Fruit fly (Drosophila melanogaster) whole organism, prepupa: Measurements from ENCODE around the gene Obp18a.

Experiments
- Blimp-1 ChIP-seq: fragments of 200-800 bp; sonication (Bioruptor generic); optimal IDR thresholded peaks from 3 replicates; lab custom pipeline; 2017; ENCODE audit warnings: missing biosample characterization, missing genetic modification characterization, mild to moderate bottlenecking, moderate library complexity, missing genetic modification reagents
- CG10669 ChIP-seq: fragments of 200-800 bp; sonication (Bioruptor generic); optimal IDR thresholded peaks from 3 replicates; lab custom pipeline; 2018; ENCODE audit warnings: missing biosample characterization, mild to moderate bottlenecking, missing genetic modification characterization, moderate library complexity
- CG11294 ChIP-seq: fragments of 200-800 bp; sonication (Bioruptor generic); IDR thresholded peaks from 2 replicates; pipeline ENCODE4 v1.3.6; 2022; ENCODE audit warnings: missing biosample characterization, missing genetic modification characterization
- CG11902 ChIP-seq: fragments of 200-800 bp; sonication (Bioruptor generic); optimal IDR thresholded peaks from 3 replicates; lab custom pipeline; 2016; ENCODE audit warnings: missing biosample characterization, missing genetic modification characterization
- CG15336 ChIP-seq: fragments of 200-800 bp; sonication (Bioruptor generic); IDR thresholded peaks from 2 replicates; pipeline ENCODE4 v1.3.6; 2022; ENCODE audit warnings: missing biosample characterization, missing genetic modification characterization
- CG1621 ChIP-seq: fragments of 200-800 bp; sonication (Bioruptor generic); optimal IDR thresholded peaks from 3 replicates; lab custom pipeline; 2018; ENCODE audit warnings: missing biosample characterization, mild to moderate bottlenecking, missing genetic modification characterization
- CG3032 ChIP-seq: fragments of 200-800 bp; optimal IDR thresholded peaks from 2 replicates; lab custom pipeline; 2019; ENCODE audit warnings: missing biosample characterization, mild to moderate bottlenecking, missing genetic modification characterization, moderate library complexity
- CG31627 ChIP-seq: fragments of 200-800 bp; sonication (Bioruptor generic); optimal IDR thresholded peaks from 3 replicates; lab custom pipeline; 2016; ENCODE audit warnings: missing biosample characterization, missing genetic modification characterization
- CG32006 ChIP-seq: fragments of 200-800 bp; sonication (Bioruptor generic); optimal IDR thresholded peaks from 3 replicates; lab custom pipeline; 2017; ENCODE audit warnings: missing biosample characterization, mild to moderate bottlenecking, missing genetic modification characterization
- CG34406 ChIP-seq: fragments of 200-800 bp; sonication (Bioruptor generic); optimal IDR thresholded peaks from 3 replicates; lab custom pipeline; 2016; ENCODE audit warnings: missing biosample characterization, missing genetic modification characterization
- CG3919 ChIP-seq: fragments of 200-800 bp; sonication (Bioruptor generic); optimal IDR thresholded peaks from 3 replicates; lab custom pipeline; 2016; ENCODE audit warnings: missing biosample characterization, missing genetic modification characterization
- CG4318 ChIP-seq: fragments of 200-800 bp; sonication (Bioruptor generic); optimal IDR thresholded peaks from 3 replicates; lab custom pipeline; 2017; ENCODE audit warnings: missing biosample characterization, mild to moderate bottlenecking, missing genetic modification characterization
- CG6792 ChIP-seq: fragments of 200-800 bp; sonication (Bioruptor generic); optimal IDR thresholded peaks from 3 replicates; lab custom pipeline; 2016; ENCODE audit warnings: missing biosample characterization, missing genetic modification characterization
- CG6808 ChIP-seq: fragments of 200-800 bp; sonication (Bioruptor generic); optimal IDR thresholded peaks from 3 replicates; lab custom pipeline; 2017; ENCODE audit warnings: missing biosample characterization, missing genetic modification characterization, mild to moderate bottlenecking, moderate library complexity, missing genetic modification reagents
- CG6854 ChIP-seq: fragments of 200-800 bp; sonication (Bioruptor generic); optimal IDR thresholded peaks from 2 replicates; lab custom pipeline; 2017; ENCODE audit warnings: missing biosample characterization, mild to moderate bottlenecking, missing genetic modification characterization
- CG7368 ChIP-seq: fragments of 200-800 bp; sonication (Bioruptor generic); optimal IDR thresholded peaks from 3 replicates; lab custom pipeline; 2016; ENCODE audit warnings: missing biosample characterization, missing genetic modification characterization
- CG8319 ChIP-seq: fragments of 200-800 bp; sonication (Bioruptor generic); optimal IDR thresholded peaks from 3 replicates; lab custom pipeline; 2016; ENCODE audit warnings: missing biosample characterization, missing genetic modification characterization
- CG8632 ChIP-seq: fragments of 200-800 bp; sonication (Bioruptor generic); optimal IDR thresholded peaks from 3 replicates; lab custom pipeline; 2016; ENCODE audit warnings: missing biosample characterization, missing genetic modification characterization
- CG9139 ChIP-seq: fragments of 200-800 bp; sonication (Bioruptor generic); optimal IDR thresholded peaks from 3 replicates; lab custom pipeline; 2017; ENCODE audit warnings: missing biosample characterization, mild to moderate bottlenecking, missing genetic modification characterization
- Eip75B ChIP-seq: fragments of 200-800 bp; sonication (Bioruptor generic); optimal IDR thresholded peaks from 3 replicates; lab custom pipeline; 2016; ENCODE audit warnings: missing biosample characterization, missing genetic modification characterization
- Eip78C ChIP-seq: fragments of 200-800 bp; sonication (Bioruptor generic); peaks from one replicate; lab custom pipeline; 2016; ENCODE audit warnings: missing biosample characterization, missing genetic modification characterization
- Eip93F ChIP-seq: fragments of 200-800 bp; sonication (Bioruptor generic); optimal IDR thresholded peaks from 2 replicates; lab custom pipeline; 2016; ENCODE audit warnings: missing biosample characterization, mild to moderate bottlenecking, missing genetic modification characterization
- Ets21C ChIP-seq: fragments of 200-800 bp; sonication (Bioruptor generic); optimal IDR thresholded peaks from 3 replicates; lab custom pipeline; 2016; ENCODE audit warnings: missing biosample characterization, missing genetic modification characterization
- Gug ChIP-seq: fragments of 200-800 bp; sonication (Bioruptor generic); IDR thresholded peaks from 2 replicates; pipeline ENCODE4 v1.3.6; 2022; ENCODE audit warnings: missing biosample characterization, missing genetic modification characterization
- Hr38 ChIP-seq: sonication (Bioruptor generic); optimal IDR thresholded peaks from 2 replicates; lab custom pipeline; 2016; ENCODE audit warnings: missing biosample characterization, missing genetic modification characterization
- Hr4 ChIP-seq: fragments of 200-800 bp; sonication (Bioruptor generic); optimal IDR thresholded peaks from 3 replicates; lab custom pipeline; 2016; ENCODE audit warnings: missing biosample characterization, missing genetic modification characterization
- Met ChIP-seq: fragments of 200-800 bp; sonication (Bioruptor generic); optimal IDR thresholded peaks from 3 replicates; lab custom pipeline; 2016; ENCODE audit warnings: missing biosample characterization, missing genetic modification characterization
- Smox ChIP-seq: fragments of 200-800 bp; sonication (Bioruptor generic); optimal IDR thresholded peaks from 3 replicates; lab custom pipeline; 2016; ENCODE audit warnings: missing biosample characterization, missing genetic modification characterization
- Sox14 ChIP-seq: fragments of 200-800 bp; sonication (Bioruptor generic); optimal IDR thresholded peaks from 3 replicates; lab custom pipeline; 2016; ENCODE audit warnings: missing biosample characterization, missing genetic modification characterization
- achi ChIP-seq: fragments of 200-800 bp; sonication (Bioruptor generic); optimal IDR thresholded peaks from 3 replicates; lab custom pipeline; 2016; ENCODE audit warnings: missing biosample characterization, missing genetic modification characterization
- acj6 ChIP-seq: fragments of 200-800 bp; sonication (Bioruptor generic); optimal IDR thresholded peaks from 3 replicates; lab custom pipeline; 2016; ENCODE audit warnings: missing biosample characterization, missing genetic modification characterization
- cyc ChIP-seq: fragments of 200-800 bp; sonication (Bioruptor generic); optimal IDR thresholded peaks from 3 replicates; lab custom pipeline; 2016; ENCODE audit warnings: missing biosample characterization, missing genetic modification characterization
- dac ChIP-seq: fragments of 200-800 bp; sonication (Bioruptor generic); optimal IDR thresholded peaks from 2 replicates; lab custom pipeline; 2017; ENCODE audit warnings: missing biosample characterization, mild to moderate bottlenecking, missing genetic modification characterization
- dsx ChIP-seq: fragments of 200-800 bp; optimal IDR thresholded peaks from 3 replicates; lab custom pipeline; 2019; ENCODE audit warnings: missing biosample characterization, mild to moderate bottlenecking, missing genetic modification characterization, moderate library complexity; ENCODE audit not compliant: poor library complexity, severe bottlenecking
- eg ChIP-seq: fragments of 200-800 bp; sonication (Bioruptor generic); IDR thresholded peaks from 3 replicates; pipeline ENCODE4 v1.3.6; 2022; ENCODE audit warnings: missing biosample characterization, missing genetic modification characterization
- esn ChIP-seq: fragments of 200-800 bp; sonication (Bioruptor generic); optimal IDR thresholded peaks from 2 replicates; lab custom pipeline; 2016; ENCODE audit warnings: missing biosample characterization, mild to moderate bottlenecking, missing genetic modification characterization, moderate library complexity
- fd59A ChIP-seq: fragments of 200-800 bp; sonication (Bioruptor generic); optimal IDR thresholded peaks from 2 replicates; lab custom pipeline; 2017; ENCODE audit warnings: missing biosample characterization, mild to moderate bottlenecking, missing genetic modification characterization, missing genetic modification reagents
- fd85E ChIP-seq: fragments of 200-800 bp; sonication (Bioruptor generic); optimal IDR thresholded peaks from 3 replicates; lab custom pipeline; 2016; ENCODE audit warnings: missing biosample characterization, missing genetic modification characterization
- lz ChIP-seq: fragments of 200-800 bp; sonication (Bioruptor generic); optimal IDR thresholded peaks from 3 replicates; lab custom pipeline; 2016; ENCODE audit warnings: missing biosample characterization, missing genetic modification characterization
- pdm3 ChIP-seq: fragments of 200-800 bp; sonication (Bioruptor generic); optimal IDR thresholded peaks from 3 replicates; lab custom pipeline; 2016; ENCODE audit warnings: missing biosample characterization, missing genetic modification characterization
- salr ChIP-seq, 2 experiments: fragments of 200-800 bp; sonication (Bioruptor generic); optimal IDR thresholded peaks; 3 replicates each; lab custom pipeline; 2016 to 2018; ENCODE audit warnings: missing biosample characterization in 2 of 2, missing genetic modification characterization in 2 of 2, mild to moderate bottlenecking in 1 of 2
- spab ChIP-seq: fragments of 200-800 bp; sonication (Bioruptor generic); optimal IDR thresholded peaks from 2 replicates; lab custom pipeline; 2017; ENCODE audit warnings: missing biosample characterization, mild to moderate bottlenecking, missing genetic modification characterization, missing genetic modification reagents
- svp ChIP-seq: fragments of 200-800 bp; sonication (Bioruptor generic); peaks from one replicate; lab custom pipeline; 2016; ENCODE audit warnings: missing biosample characterization, missing genetic modification characterization
- topi ChIP-seq: fragments of 200-800 bp; sonication (Bioruptor generic); optimal IDR thresholded peaks from 3 replicates; lab custom pipeline; 2016; ENCODE audit warnings: missing biosample characterization, missing genetic modification characterization
- vri ChIP-seq: fragments of 200-800 bp; sonication (Bioruptor generic); optimal IDR thresholded peaks from 3 replicates; lab custom pipeline; 2016; ENCODE audit warnings: missing biosample characterization, mild to moderate bottlenecking, missing genetic modification characterization

Obp18a gene

dm6 chrX:19135768-19136167 is at the start of gene Obp18a:
Gene Obp18a (minus strand): TSS chrX:19135868.
- TF ChIP-seq CG31627 (GFP tag; lab: Kevin White, UChicago) (no peak), Eip93F (GFP tag; lab: Kevin White, UChicago) (no peak), CG3919 (GFP tag; lab: Kevin White, UChicago) (no peak), fd59A (no peak), cyc (GFP tag; lab: Kevin White, UChicago) (no peak), Blimp-1 (GFP tag; lab: Kevin White, UChicago) (no peak)

DNA sequence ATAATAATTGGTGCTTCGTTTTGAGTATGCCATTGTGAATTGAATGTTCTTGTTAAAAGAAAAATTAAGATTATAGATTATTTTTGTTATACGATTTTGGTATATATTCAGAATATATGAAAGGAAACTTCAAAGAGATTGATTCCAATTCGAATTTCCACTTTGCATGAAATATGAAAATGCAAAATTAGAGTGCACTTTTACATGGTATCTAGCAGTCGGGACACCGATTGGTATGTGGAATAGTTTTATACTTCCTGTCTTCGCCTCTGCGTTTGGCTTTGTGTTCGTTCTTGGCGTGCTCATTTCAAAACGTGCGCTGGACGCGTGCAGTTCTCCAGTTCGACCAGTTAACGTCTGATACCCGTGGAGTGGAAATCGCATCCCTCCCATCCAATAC is 47.5 kb upstream of the Obp18a start, which contains the start of gene CG33253:
Gene CG33253, plus strand, starts transcription at position 301 of the 400 bp plus-strand sequence.
- TF ChIP-seq Smox (GFP tag; lab: Kevin White, UChicago) = no peak
- no peak for TF ChIP-seq CG11902 (GFP tag; lab: Kevin White, UChicago)
- no peak for TF ChIP-seq eg
- TF ChIP-seq CG1621 (tag; lab: Kevin White, UChicago) = no peak
- no peak for TF ChIP-seq lz (GFP tag; lab: Kevin White, UChicago)
- TF ChIP-seq CG7368 (GFP tag; lab: Kevin White, UChicago) = no peak
- TF ChIP-seq CG3919 (GFP tag; lab: Kevin White, UChicago) = no peak
- TF ChIP-seq CG3032 = no peak
- TF ChIP-seq Eip75B (GFP tag; lab: Kevin White, UChicago) = no peak
- no peak for TF ChIP-seq CG32006

- TF ChIP-seq Eip78C (GFP tag; lab: Kevin White, UChicago) = peak; percentile 83
- no peak for TF ChIP-seq Hr38 (GFP tag; lab: Kevin White, UChicago)
- peak; percentile 68 for TF ChIP-seq CG6792 (GFP tag; lab: Kevin White, UChicago)
- TF ChIP-seq achi = peak; percentile 79
- TF ChIP-seq CG15336 (GFP tag; lab: Robert Waterston, UW) = peak; percentile 47; the same call in 1 of the 2 replicates
- TF ChIP-seq Met (GFP tag; lab: Kevin White, UChicago) = peak; percentile 84
- no peak for TF ChIP-seq fd85E (GFP tag; lab: Kevin White, UChicago)
- TF ChIP-seq CG11294 (GFP tag; lab: Robert Waterston, UW) = peak; percentile 24; the same call in 1 of the 2 replicates
- peak; percentile 81 for TF ChIP-seq Smox (GFP tag; lab: Kevin White, UChicago)
- peak; percentile 78 for TF ChIP-seq svp (GFP tag; lab: Kevin White, UChicago)
- TF ChIP-seq CG8632 (GFP tag; lab: Kevin White, UChicago) = peak; percentile 64
- no peak for TF ChIP-seq CG6808 (GFP tag; lab: Kevin White, UChicago)
- TF ChIP-seq CG3919 (GFP tag; lab: Kevin White, UChicago) = peak; percentile 67
- peak; percentile 76 for TF ChIP-seq Eip75B (GFP tag; lab: Kevin White, UChicago)
- peak; percentile 40 for TF ChIP-seq Eip93F (GFP tag; lab: Kevin White, UChicago)
- peak; percentile 45 for TF ChIP-seq dsx (GFP tag; lab: Kevin White, UChicago)
- no peak for TF ChIP-seq vri (GFP tag; lab: Kevin White, UChicago)
- TF ChIP-seq CG4318 (GFP tag; lab: Kevin White, UChicago) = peak; percentile 65
- peak; percentile 54 for TF ChIP-seq CG11902 (GFP tag; lab: Kevin White, UChicago)
- peak; percentile 76 for TF ChIP-seq Ets21C (GFP tag; lab: Kevin White, UChicago)
- TF ChIP-seq fd59A = peak; percentile 62
- TF ChIP-seq Hr4 (GFP tag; lab: Kevin White, UChicago) = peak; percentile 80
- peak; percentile 24 for TF ChIP-seq CG1621 (tag; lab: Kevin White, UChicago)
- peak; percentile 80 for TF ChIP-seq Sox14 (GFP tag; lab: Kevin White, UChicago)
- peak; percentile 54 for TF ChIP-seq CG8319 (GFP tag; lab: Kevin White, UChicago)
- TF ChIP-seq salr (GFP tag; optimal IDR thresholded peaks at IDR 0.05; lab: Kevin White, UChicago) = peak; percentile 56 to 73
- TF ChIP-seq CG31627 (GFP tag; lab: Kevin White, UChicago) = peak; percentile 82
- TF ChIP-seq CG32006 = peak; percentile 80
- peak; percentile 67 for TF ChIP-seq CG34406 (GFP tag; lab: Kevin White, UChicago)
- no peak for TF ChIP-seq CG6854 (GFP tag; lab: Kevin White, UChicago)
- peak; percentile 61 for TF ChIP-seq CG10669 (GFP tag; lab: Kevin White, UChicago)
- TF ChIP-seq esn = peak; percentile 84
- TF ChIP-seq acj6 (GFP tag; lab: Kevin White, UChicago) = peak; percentile 80
- TF ChIP-seq CG9139 (GFP tag; lab: Kevin White, UChicago) = no peak
- peak; percentile 66 for TF ChIP-seq CG3032
- TF ChIP-seq pdm3 (GFP tag; lab: Kevin White, UChicago) = peak; percentile 85
- TF ChIP-seq dac = peak; percentile 63
- TF ChIP-seq lz (GFP tag; lab: Kevin White, UChicago) = peak; percentile 85
- TF ChIP-seq spab = peak; percentile 28
- peak; percentile 56; the same call in 1 of the 2 replicates for TF ChIP-seq Gug (GFP tag; lab: Robert Waterston, UW)
- TF ChIP-seq cyc (GFP tag; lab: Kevin White, UChicago) = peak; percentile 76
- TF ChIP-seq topi (GFP tag; lab: Kevin White, UChicago) = peak; percentile 81
Measured at dm6 chrX:19179696-19180255, 44.1 kb upstream of the Obp18a start, which contains the start of the genes CG7556 and CG7453. Gene CG7556 (minus strand): TSS chrX:19179830. Gene CG7453 (plus strand): TSS chrX:19180173.
